Worm (Caenorhabditis elegans): ENCODE results near the gene tes-1.

DNA sequence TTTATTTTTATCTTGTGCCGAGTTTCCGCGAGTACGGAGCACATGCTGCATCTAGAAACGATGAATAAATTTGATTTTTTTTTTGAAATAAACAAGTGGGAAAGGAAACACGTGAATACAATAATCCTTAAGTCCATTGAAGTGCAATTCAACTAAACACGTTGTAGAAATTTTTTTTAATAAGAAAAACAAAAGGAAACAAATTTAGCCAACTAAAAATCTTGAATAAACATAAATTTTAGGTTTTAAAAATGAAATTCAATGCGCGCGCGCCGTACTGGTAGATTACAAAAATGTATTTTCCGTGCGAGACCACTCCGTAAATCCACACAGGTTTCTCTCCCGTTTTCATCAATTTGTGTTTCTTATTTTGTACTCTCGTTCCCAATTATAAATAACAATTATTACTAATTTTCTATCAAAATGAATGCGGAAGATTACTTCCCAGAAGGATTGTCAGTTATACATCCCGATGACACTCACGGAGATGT lies 22.0 kb upstream of the tes-1 start, which contains the start of the genes plk-3 and F55G1.6:
- TF ChIP-seq T22C8.4 (GFP tag; IDR thresholded peaks at IDR 0.05) = no peak
- TF ChIP-seq klf-2 (GFP tag; conservative IDR thresholded peaks at IDR 0.05) = no peak
- no peak for TF ChIP-seq ztf-29 (GFP tag; IDR thresholded peaks at IDR 0.05)
- no peak for TF ChIP-seq tab-1 (GFP tag; IDR thresholded peaks at IDR 0.05)
